Worm (Caenorhabditis elegans): ENCODE data around the gene sqv-3.
A peak's percentile ranks its signal among the peaks of the same experiment; 100 is the strongest.

Gene sqv-3

ce11 chrIII:9780254-9780653 lies at the start of gene sqv-3:
sqv-3 (minus strand) TSS chrIII:9780354.
- no peak for TF ChIP-seq ceh-19 (GFP tag; optimal IDR thresholded peaks at IDR 0.05)
- no peak for TF ChIP-seq dve-1 (tag; optimal IDR thresholded peaks at IDR 0.05)
- TF ChIP-seq tbx-2 (tag; optimal IDR thresholded peaks at IDR 0.05) = no peak
- no peak for TF ChIP-seq unc-3 (GFP tag; conservative IDR thresholded peaks at IDR 0.05)
- TF ChIP-seq unc-3 (tag; optimal IDR thresholded peaks at IDR 0.05) = no peak
- no peak for TF ChIP-seq madf-2 (tag; optimal IDR thresholded peaks at IDR 0.05)
- no peak for TF ChIP-seq C08G9.2 (tag; optimal IDR thresholded peaks at IDR 0.05)
- no peak for TF ChIP-seq pha-4 (tag; optimal IDR thresholded peaks at IDR 0.05)
- no peak for TF ChIP-seq F13H6.1 (tag; optimal IDR thresholded peaks at IDR 0.05)
- TF ChIP-seq eyg-1 (tag; optimal IDR thresholded peaks at IDR 0.05) = no peak
- TF ChIP-seq pat-9 (tag; optimal IDR thresholded peaks at IDR 0.05) = no peak
- no peak for TF ChIP-seq ttx-3 (tag; optimal IDR thresholded peaks at IDR 0.05)
- no peak for TF ChIP-seq nhr-232 (tag; optimal IDR thresholded peaks at IDR 0.05)
- TF ChIP-seq K09A11.1 (tag; optimal IDR thresholded peaks at IDR 0.05; ENCODE audit: insufficient read depth) = no peak
- TF ChIP-seq npax-4 (tag; optimal IDR thresholded peaks at IDR 0.05) = no peak
- no peak for TF ChIP-seq nfya-1 (tag; optimal IDR thresholded peaks at IDR 0.05)

DNA sequence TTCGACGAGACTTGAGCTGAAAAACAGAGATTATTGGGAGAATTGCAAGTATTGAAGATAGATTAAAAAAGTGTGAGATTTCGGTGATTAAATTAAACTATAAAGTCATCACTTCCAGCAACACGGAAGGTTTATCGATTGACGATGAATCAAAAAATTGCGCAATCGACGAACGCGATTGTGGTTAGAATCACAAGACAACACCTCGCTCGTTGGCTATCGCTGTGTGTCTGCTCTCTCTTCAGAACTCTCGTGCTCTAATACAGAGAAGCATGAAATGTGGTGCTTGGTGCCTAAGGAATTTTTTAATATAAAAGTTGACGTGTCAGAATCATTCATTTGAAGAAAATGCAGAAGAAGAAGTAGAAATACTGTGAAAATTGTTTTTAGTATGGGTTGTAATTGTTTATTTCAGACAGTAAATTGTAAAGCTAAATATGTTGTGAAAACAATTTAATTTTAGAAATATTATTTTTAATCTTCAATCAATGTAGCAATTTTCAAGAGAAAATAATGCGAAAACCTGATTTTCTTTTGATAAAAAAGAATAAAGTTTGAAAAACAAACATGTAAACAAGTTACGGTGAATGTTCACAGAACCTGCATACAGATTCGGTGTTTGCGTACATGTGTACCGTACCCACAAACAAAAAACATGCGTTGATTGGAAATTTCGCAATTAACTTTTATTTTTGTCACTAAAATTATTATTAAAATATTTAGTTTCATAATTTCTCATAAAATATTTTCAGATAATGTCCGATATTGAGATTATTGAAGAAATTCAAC lies 47.2 kb upstream of the sqv-3 start, which contains the start of the genes ZK632.10 and ZK632.11:
TSS of gene ZK632.10 (minus strand) at position 560 of the 789 bp plus-strand sequence.
TSS of gene ZK632.11 (plus strand) at position 753 of the 789 bp plus-strand sequence.
- TF ChIP-seq hlh-30 (tag; optimal IDR thresholded peaks at IDR 0.05; ENCODE audit: insufficient read depth) (peak; percentile 78), rnt-1 (tag; optimal IDR thresholded peaks at IDR 0.05) (peak; percentile 7), nfya-1 (tag; optimal IDR thresholded peaks at IDR 0.05) (peak; percentile 18), T23F11.4 (GFP tag; optimal IDR thresholded peaks at IDR 0.05) (no peak)

DNA sequence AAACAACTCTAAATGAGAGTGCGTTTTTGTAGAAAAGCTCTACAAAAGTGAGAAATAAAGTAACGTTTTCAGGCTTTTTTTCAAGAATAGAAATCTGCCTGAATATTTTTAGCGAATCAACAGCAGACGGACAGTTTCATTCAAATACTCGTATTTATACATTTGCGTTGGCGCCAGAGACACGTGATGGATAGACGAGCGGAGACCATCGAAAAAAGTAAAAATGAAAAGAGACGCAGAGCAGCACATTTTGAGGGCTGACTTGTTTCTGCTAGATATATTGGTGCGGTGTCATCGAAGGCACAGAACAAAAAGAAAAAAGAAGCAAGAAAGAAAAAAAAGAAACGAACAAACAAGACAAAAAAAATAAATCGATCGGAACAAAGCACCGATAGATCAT lies 45.9 kb upstream of the sqv-3 start:
- TF ChIP-seq ceh-2 (tag; optimal IDR thresholded peaks at IDR 0.05) = no peak
- peak; percentile 55 for TF ChIP-seq hlh-30 (tag; optimal IDR thresholded peaks at IDR 0.05; ENCODE audit: insufficient read depth)
- peak; percentile 3 for TF ChIP-seq nfya-1 (tag; optimal IDR thresholded peaks at IDR 0.05)

ce11 chrIII:9825073-9825828 lies 45.1 kb upstream of the sqv-3 start, which contains the start of gene ZK632.9:
ZK632.9 (minus strand) TSS chrIII:9825432.
- TF ChIP-seq tbx-2 (tag; optimal IDR thresholded peaks at IDR 0.05) = peak; percentile 14
- no peak for TF ChIP-seq unc-3 (GFP tag; conservative IDR thresholded peaks at IDR 0.05)
- no peak for TF ChIP-seq unc-3 (tag; optimal IDR thresholded peaks at IDR 0.05)

ce11 chrIII:9824330-9824934 lies 44.3 kb upstream of the sqv-3 start, which contains the start of gene lin-52:
lin-52 (minus strand) TSS chrIII:9824750.
- TF ChIP-seq che-1 (tag; optimal IDR thresholded peaks at IDR 0.05) (no peak), ceh-31 (tag; optimal IDR thresholded peaks at IDR 0.05) (no peak), pat-9 (tag; optimal IDR thresholded peaks at IDR 0.05) (no peak), pqm-1 (tag; optimal IDR thresholded peaks at IDR 0.05) (no peak), gmeb-2 (tag; optimal IDR thresholded peaks at IDR 0.05) (no peak), sox-2 (GFP tag; IDR thresholded peaks at IDR 0.05) (no peak), fax-1 (tag; optimal IDR thresholded peaks at IDR 0.05) (no peak), ceh-19 (GFP tag; optimal IDR thresholded peaks at IDR 0.05) (no peak), unc-86 (tag; optimal IDR thresholded peaks at IDR 0.05) (no peak), odd-2 (tag; optimal IDR thresholded peaks at IDR 0.05) (no peak), ceh-14 (tag; optimal IDR thresholded peaks at IDR 0.05) (no peak), C08G9.2 (tag; optimal IDR thresholded peaks at IDR 0.05) (no peak), hlh-15 (tag; optimal IDR thresholded peaks at IDR 0.05) (no peak), rnt-1 (tag; optimal IDR thresholded peaks at IDR 0.05) (no peak), fkh-6 (tag; optimal IDR thresholded peaks at IDR 0.05) (no peak), T23F11.4 (GFP tag; optimal IDR thresholded peaks at IDR 0.05) (no peak), elt-4 (tag; optimal IDR thresholded peaks at IDR 0.05) (no peak), ceh-6 (GFP tag; optimal IDR thresholded peaks at IDR 0.05) (no peak), K02D7.2 (tag; optimal IDR thresholded peaks at IDR 0.05) (no peak)
